Worm (Caenorhabditis elegans) whole organism, L2 larva: ENCODE results near the gene F44E2.4.

Experiments
- C34F6.9 ChIP-seq: fragments of 150-350 bp; optimal IDR thresholded peaks from 2 replicates; lab custom pipeline; 2014; ENCODE audit warnings: missing biosample characterization, missing genetic modification characterization
- F13H6.1 ChIP-seq: sonication (generic microtip); optimal IDR thresholded peaks from 2 replicates; lab custom pipeline; 2016; ENCODE audit warnings: missing genetic modification characterization, missing compliant biosample characterization
- R02D3.7 ChIP-seq: fragments of 150-350 bp; optimal IDR thresholded peaks from 2 replicates; lab custom pipeline; 2014; ENCODE audit warnings: missing biosample characterization, missing genetic modification characterization
- Y55F3AM.14 ChIP-seq: fragments of 200-800 bp; sonication (Bioruptor generic); optimal IDR thresholded peaks from 2 replicates; lab custom pipeline; 2018; ENCODE audit warnings: mild to moderate bottlenecking, missing genetic modification characterization, missing compliant biosample characterization
- ZK546.5 ChIP-seq: sonication (generic microtip); optimal IDR thresholded peaks from 2 replicates; lab custom pipeline; 2017; ENCODE audit warnings: missing biosample characterization, missing genetic modification characterization
- alr-1 ChIP-seq: fragments of 150-350 bp; optimal IDR thresholded peaks from 2 replicates; lab custom pipeline; 2014; ENCODE audit warnings: missing biosample characterization, missing genetic modification characterization
- aly-2 ChIP-seq: fragments of 150-350 bp; optimal IDR thresholded peaks from 2 replicates; lab custom pipeline; 2014; ENCODE audit warnings: missing biosample characterization, missing genetic modification characterization
- ama-1 ChIP-seq: fragments of 150-350 bp; optimal IDR thresholded peaks from 2 replicates; lab custom pipeline; 2018; ENCODE audit warnings: inconsistent platforms
- blmp-1 ChIP-seq: sonication (generic microtip); optimal IDR thresholded peaks from 2 replicates; lab custom pipeline; 2017; ENCODE audit warnings: missing genetic modification characterization, mild to moderate bottlenecking, missing compliant biosample characterization, antibody characterized with exemption, moderate library complexity; ENCODE audit not compliant: insufficient read depth
- ceh-16 ChIP-seq: fragments of 150-350 bp; optimal IDR thresholded peaks from 2 replicates; lab custom pipeline; 2014; ENCODE audit warnings: missing biosample characterization, missing genetic modification characterization
- ceh-82 ChIP-seq: fragments of 150-350 bp; optimal IDR thresholded peaks from 2 replicates; lab custom pipeline; 2014; ENCODE audit warnings: missing biosample characterization, missing genetic modification characterization
- crh-2 ChIP-seq: sonication (generic microtip); optimal IDR thresholded peaks from 2 replicates; lab custom pipeline; 2017; ENCODE audit warnings: missing biosample characterization, missing genetic modification characterization
- dmd-4 ChIP-seq: sonication (generic microtip); optimal IDR thresholded peaks from 2 replicates; lab custom pipeline; 2017; ENCODE audit warnings: missing biosample characterization, missing genetic modification characterization
- egl-27 ChIP-seq: sonication (generic microtip); optimal IDR thresholded peaks from 3 replicates; lab custom pipeline; 2017; ENCODE audit warnings: missing biosample characterization, missing genetic modification reagents, missing genetic modification characterization
- elt-1 ChIP-seq: fragments of 150-350 bp; optimal IDR thresholded peaks from 2 replicates; lab custom pipeline; 2014; ENCODE audit warnings: missing biosample characterization, missing genetic modification characterization
- elt-3 ChIP-seq: sonication (generic microtip); optimal IDR thresholded peaks from 2 replicates; lab custom pipeline; 2017; ENCODE audit warnings: missing biosample characterization, missing genetic modification characterization
- fos-1 ChIP-seq: fragments of 150-350 bp; optimal IDR thresholded peaks from 2 replicates; lab custom pipeline; 2014; ENCODE audit warnings: missing biosample characterization, missing genetic modification characterization
- gmeb-1 ChIP-seq: fragments of 150-350 bp; optimal IDR thresholded peaks from 2 replicates; lab custom pipeline; 2014; ENCODE audit warnings: missing biosample characterization, missing genetic modification characterization
- lin-11 ChIP-seq: fragments of 150-350 bp; sonication (generic microtip); optimal IDR thresholded peaks from 2 replicates; lab custom pipeline; 2014; ENCODE audit warnings: missing biosample characterization, missing genetic modification characterization, inconsistent platforms, mixed read lengths
- lin-13 ChIP-seq: fragments of 150-350 bp; optimal IDR thresholded peaks from 2 replicates; lab custom pipeline; 2014; ENCODE audit warnings: missing biosample characterization, missing genetic modification reagents, missing genetic modification characterization
- lin-39 ChIP-seq: fragments of 150-350 bp; optimal IDR thresholded peaks from 2 replicates; lab custom pipeline; 2014; ENCODE audit warnings: missing biosample characterization, missing genetic modification reagents, missing genetic modification characterization
- lsy-2 ChIP-seq, 2 experiments: fragments of 150-350 bp in 1 of 2; sonication (generic microtip) in 1 of 2; optimal IDR thresholded peaks; 2 replicates each; lab custom pipeline; 2014 to 2017; ENCODE audit warnings: missing biosample characterization in 2 of 2, missing genetic modification characterization in 2 of 2
- mab-5 ChIP-seq: fragments of 150-350 bp; optimal IDR thresholded peaks from 2 replicates; lab custom pipeline; 2014; ENCODE audit warnings: missing biosample characterization, missing genetic modification characterization
- mbf-1 ChIP-seq: sonication (generic microtip); optimal IDR thresholded peaks from 2 replicates; lab custom pipeline; 2017; ENCODE audit warnings: missing biosample characterization, missing genetic modification characterization
- mdl-1 ChIP-seq, 2 experiments: fragments of 150-350 bp in 1 of 2; sonication (generic microtip) in 1 of 2; optimal IDR thresholded peaks; 2 replicates each; lab custom pipeline; 2017; ENCODE audit warnings: missing biosample characterization in 2 of 2, missing genetic modification characterization in 2 of 2
- nhr-10 ChIP-seq: sonication (generic microtip); optimal IDR thresholded peaks from 2 replicates; lab custom pipeline; 2017; ENCODE audit warnings: missing biosample characterization, missing genetic modification characterization
- nhr-11 ChIP-seq: fragments of 150-350 bp; optimal IDR thresholded peaks from 2 replicates; lab custom pipeline; 2014; ENCODE audit warnings: missing biosample characterization, missing genetic modification characterization
- nhr-12 ChIP-seq: fragments of 150-350 bp; optimal IDR thresholded peaks from 2 replicates; lab custom pipeline; 2014; ENCODE audit warnings: missing biosample characterization, missing genetic modification characterization
- nhr-129 ChIP-seq: fragments of 150-350 bp; optimal IDR thresholded peaks from 2 replicates; lab custom pipeline; 2014; ENCODE audit warnings: missing biosample characterization, missing genetic modification characterization
- nhr-21 ChIP-seq: fragments of 150-350 bp; optimal IDR thresholded peaks from 2 replicates; lab custom pipeline; 2014; ENCODE audit warnings: missing biosample characterization, missing genetic modification characterization
- nhr-23 ChIP-seq: fragments of 150-350 bp; optimal IDR thresholded peaks from 2 replicates; lab custom pipeline; 2014; ENCODE audit warnings: missing biosample characterization, missing genetic modification reagents, missing genetic modification characterization
- nhr-237 ChIP-seq: fragments of 150-350 bp; optimal IDR thresholded peaks from 2 replicates; lab custom pipeline; 2014; ENCODE audit warnings: missing biosample characterization, missing genetic modification characterization
- nhr-25 ChIP-seq: fragments of 150-350 bp; sonication (generic microtip); optimal IDR thresholded peaks from 3 replicates; lab custom pipeline; 2014; ENCODE audit warnings: missing biosample characterization, missing genetic modification characterization
- nhr-6 ChIP-seq: fragments of 150-350 bp; optimal IDR thresholded peaks from 2 replicates; lab custom pipeline; 2014; ENCODE audit warnings: missing biosample characterization, missing genetic modification characterization
- nhr-77 ChIP-seq: fragments of 150-350 bp; optimal IDR thresholded peaks from 2 replicates; lab custom pipeline; 2014; ENCODE audit warnings: missing biosample characterization, missing genetic modification characterization
- peb-1 ChIP-seq: fragments of 150-350 bp; optimal IDR thresholded peaks from 2 replicates; lab custom pipeline; 2014; ENCODE audit warnings: missing biosample characterization, missing genetic modification characterization
- sem-4 ChIP-seq: fragments of 150-350 bp; optimal IDR thresholded peaks from 2 replicates; lab custom pipeline; 2014; ENCODE audit warnings: missing biosample characterization, missing genetic modification reagents, missing genetic modification characterization
- skn-1 ChIP-seq: sonication (generic microtip); optimal IDR thresholded peaks from 2 replicates; lab custom pipeline; 2017; ENCODE audit warnings: missing biosample characterization, missing genetic modification characterization
- sma-3 ChIP-seq: sonication (generic microtip); optimal IDR thresholded peaks from 2 replicates; lab custom pipeline; 2016; ENCODE audit warnings: missing genetic modification reagents, missing genetic modification characterization, missing compliant biosample characterization
- sma-9 ChIP-seq, 2 experiments: fragments of 150-350 bp in 1 of 2; sonication (generic microtip) in 1 of 2; optimal IDR thresholded peaks; 2 replicates each; lab custom pipeline; 2014 to 2016; ENCODE audit warnings: missing genetic modification characterization in 2 of 2, mild to moderate bottlenecking in 1 of 2, missing biosample characterization in 1 of 2, missing compliant biosample characterization in 1 of 2, missing genetic modification reagents in 1 of 2, moderate library complexity in 1 of 2
- snpc-4 ChIP-seq: fragments of 150-350 bp; optimal IDR thresholded peaks from 2 replicates; lab custom pipeline; 2014; ENCODE audit warnings: missing biosample characterization, missing genetic modification characterization
- unc-39 ChIP-seq: fragments of 150-350 bp; optimal IDR thresholded peaks from 2 replicates; lab custom pipeline; 2014; ENCODE audit warnings: missing biosample characterization, missing genetic modification characterization
- unc-55 ChIP-seq: fragments of 150-350 bp; sonication (generic microtip); optimal IDR thresholded peaks from 3 replicates; lab custom pipeline; 2014; ENCODE audit warnings: missing biosample characterization, missing genetic modification reagents, missing genetic modification characterization
- unc-62 ChIP-seq: fragments of 150-350 bp; optimal IDR thresholded peaks from 2 replicates; lab custom pipeline; 2014; ENCODE audit warnings: missing biosample characterization, missing genetic modification reagents, missing genetic modification characterization
- zag-1 ChIP-seq: fragments of 150-350 bp; optimal IDR thresholded peaks from 2 replicates; lab custom pipeline; 2014; ENCODE audit warnings: missing biosample characterization, missing genetic modification characterization
- ztf-1 ChIP-seq: fragments of 200-800 bp; sonication (Bioruptor generic); conservative IDR thresholded peaks from 2 replicates; pipeline ENCODE4 v1.3.6; 2022; ENCODE audit warnings: missing genetic modification characterization, missing compliant biosample characterization
- ztf-11 ChIP-seq: sonication (generic microtip); optimal IDR thresholded peaks from 2 replicates; lab custom pipeline; 2017; ENCODE audit warnings: missing biosample characterization, missing genetic modification characterization
- ztf-4 ChIP-seq: fragments of 150-350 bp; optimal IDR thresholded peaks from 2 replicates; lab custom pipeline; 2014; ENCODE audit warnings: missing biosample characterization, missing genetic modification characterization

Gene F44E2.4

DNA sequence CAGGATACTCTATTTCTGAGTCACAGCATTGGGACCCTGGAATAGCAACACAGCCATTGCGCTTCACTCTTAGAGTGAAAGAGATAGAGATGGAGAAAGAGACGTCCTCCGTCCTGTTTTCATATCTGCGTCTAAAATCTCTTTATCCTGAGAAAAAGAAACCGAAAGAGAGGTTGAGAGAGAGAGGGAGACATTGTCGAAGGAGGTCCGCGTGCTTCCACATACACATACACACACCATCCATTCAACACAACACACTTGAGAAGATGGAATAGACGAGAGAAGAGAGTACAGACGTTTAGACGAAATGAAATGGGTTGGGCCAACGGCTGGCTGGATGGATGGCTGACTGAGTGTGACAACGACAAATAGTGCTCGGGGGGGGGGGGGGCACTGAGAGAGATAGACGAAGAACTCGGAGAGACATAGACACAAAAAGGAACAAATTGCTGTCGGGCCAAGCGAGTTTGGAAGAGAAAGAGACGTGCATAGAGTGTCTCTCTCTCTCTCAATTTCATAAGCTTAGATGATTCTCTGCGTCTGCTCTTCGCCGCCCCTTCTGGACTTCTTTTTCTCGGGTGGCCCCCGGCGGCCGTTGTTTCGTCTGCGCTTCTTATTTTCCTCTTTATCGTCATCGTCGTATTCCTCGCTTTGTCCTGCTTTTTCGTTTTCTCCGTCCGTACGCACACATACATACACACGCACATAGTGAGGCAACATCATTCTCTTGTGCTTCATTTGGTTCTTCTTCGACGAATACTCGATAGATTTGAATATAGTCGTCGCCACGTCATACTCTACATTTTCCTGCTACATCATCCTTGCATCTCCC is 38.0 kb downstream of the F44E2.4 start, which contains the start of gene F54F2.6 (continued):
- TF ChIP-seq gmeb-1 (tag; lab: Kevin White, UChicago) (peak; percentile 64), ceh-16 (tag; lab: Kevin White, UChicago) (no peak), elt-1 (tag; lab: Kevin White, UChicago) (no peak), F13H6.1 (tag; lab: Kevin White, UChicago) (peak; percentile 99)

DNA sequence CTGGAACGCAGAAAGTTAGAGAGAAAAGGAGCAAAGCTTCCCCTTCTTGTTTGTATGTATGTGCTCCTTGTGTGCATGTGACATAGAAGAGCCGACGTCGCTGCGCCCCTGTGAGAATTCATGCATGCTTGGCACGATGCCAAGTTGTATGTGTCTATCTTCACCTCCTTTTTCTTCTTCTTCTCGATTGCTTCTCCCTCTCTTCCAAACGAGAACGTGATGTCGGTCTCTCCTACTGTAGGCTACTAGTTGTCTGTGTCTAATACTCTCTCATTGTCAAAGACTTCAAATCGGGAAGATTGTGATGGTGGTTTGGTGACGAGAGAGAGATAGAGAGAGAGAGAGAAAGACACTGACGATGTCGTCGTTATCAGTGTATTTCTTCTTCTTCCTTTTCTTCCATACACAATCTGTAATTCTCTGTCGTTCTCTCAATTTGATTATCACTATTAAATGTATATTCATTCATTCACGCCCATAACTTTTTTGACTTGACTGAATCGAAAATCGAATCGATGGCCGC is 41.0 kb downstream of the F44E2.4 start:
- no peak for TF ChIP-seq nhr-237
- TF ChIP-seq ztf-11 (tag; lab: Kevin White, UChicago) = no peak
- TF ChIP-seq elt-3 = no peak
- TF ChIP-seq peb-1 (tag; lab: Kevin White, UChicago) = no peak
- TF ChIP-seq zag-1 (tag; lab: Kevin White, UChicago) = peak; percentile 80
- peak; percentile 97 for TF ChIP-seq nhr-129
- TF ChIP-seq sem-4 (tag; lab: Kevin White, UChicago) = peak; percentile 84
- TF ChIP-seq nhr-12 = no peak
- peak; percentile 81 for TF ChIP-seq unc-55 (GFP tag; lab: Kevin White, UChicago)
- peak; percentile 83 for TF ChIP-seq ztf-4 (tag; lab: Kevin White, UChicago)
- TF ChIP-seq egl-27 = peak; percentile 95
- peak; percentile 81 for TF ChIP-seq mab-5 (tag; lab: Kevin White, UChicago)
- peak; percentile 81 to 93 for TF ChIP-seq mdl-1 (tag; optimal IDR thresholded peaks at IDR 0.05; lab: Kevin White, UChicago)
- TF ChIP-seq ztf-1 (GFP tag; lab: Robert Waterston, UW) = no peak
- peak; percentile 98 for TF ChIP-seq fos-1 (tag; lab: Kevin White, UChicago)
- TF ChIP-seq sma-3 (GFP tag; lab: Kevin White, UChicago) = peak; percentile 91
- TF ChIP-seq gmeb-1 (tag; lab: Kevin White, UChicago) = peak; percentile 69
- peak; percentile 49 for TF ChIP-seq skn-1 (tag; lab: Kevin White, UChicago)
- TF ChIP-seq nhr-11 = no peak
- no peak for TF ChIP-seq unc-39 (tag; lab: Kevin White, UChicago)
- TF ChIP-seq alr-1 (tag; lab: Kevin White, UChicago) = peak; percentile 60
- TF ChIP-seq mbf-1 = no peak
- TF ChIP-seq dmd-4 (tag; lab: Kevin White, UChicago) = no peak
- peak; percentile 79 for TF ChIP-seq lin-11 (tag; lab: Kevin White, UChicago)
- TF ChIP-seq nhr-6 (tag; lab: Kevin White, UChicago) = peak; percentile 92
- TF ChIP-seq nhr-21 = peak; percentile 93
- no peak for TF ChIP-seq aly-2 (tag; lab: Kevin White, UChicago)
- peak; percentile 69 to 95 for TF ChIP-seq lsy-2 (tag; optimal IDR thresholded peaks at IDR 0.05; lab: Kevin White, UChicago)
- peak; percentile 6 for TF ChIP-seq ceh-16 (tag; lab: Kevin White, UChicago)
- TF ChIP-seq nhr-10 (tag; lab: Kevin White, UChicago) = no peak
- peak; percentile 90 for TF ChIP-seq nhr-25 (tag; lab: Kevin White, UChicago)
- no peak for TF ChIP-seq lin-39
- no peak for TF ChIP-seq ama-1 (lab: Kevin White, UChicago)
- TF ChIP-seq elt-1 (tag; lab: Kevin White, UChicago) = no peak
- TF ChIP-seq blmp-1 = peak; percentile 83
- TF ChIP-seq sma-9 (GFP tag; optimal IDR thresholded peaks at IDR 0.05; lab: Kevin White, UChicago) = peak; percentile 96
- TF ChIP-seq sma-9 (tag; optimal IDR thresholded peaks at IDR 0.05; lab: Kevin White, UChicago) = no peak
- peak; percentile 59 for TF ChIP-seq unc-62 (GFP tag; lab: Kevin White, UChicago)
- peak; percentile 42 for TF ChIP-seq ceh-82
- TF ChIP-seq R02D3.7 (tag; lab: Kevin White, UChicago) = no peak
- TF ChIP-seq snpc-4 (tag; lab: Kevin White, UChicago) = peak; percentile 13
- TF ChIP-seq ZK546.5 (tag; lab: Kevin White, UChicago) = peak; percentile 1
- TF ChIP-seq crh-2 (tag; lab: Kevin White, UChicago) = peak; percentile 97
- TF ChIP-seq F13H6.1 (tag; lab: Kevin White, UChicago) = peak; percentile 91
- TF ChIP-seq Y55F3AM.14 (GFP tag; lab: Kevin White, UChicago) = peak; percentile 90
- TF ChIP-seq nhr-77 (tag; lab: Kevin White, UChicago) = no peak
- peak; percentile 78 for TF ChIP-seq lin-13 (GFP tag; lab: Kevin White, UChicago)
- peak; percentile 95 for TF ChIP-seq C34F6.9 (tag; lab: Kevin White, UChicago)
- no peak for TF ChIP-seq nhr-23 (tag; lab: Kevin White, UChicago)
